Worm (Caenorhabditis elegans) whole organism, L1 larva: ENCODE data around the gene C16C10.13.

ENCODE experiments used
- ama-1 ChIP-seq: fragments of 150-350 bp; optimal IDR thresholded peaks from 2 replicates; lab custom pipeline; 2014
- blmp-1 ChIP-seq: fragments of 150-350 bp; optimal IDR thresholded peaks from 2 replicates; lab custom pipeline; 2014; ENCODE audit warnings: missing biosample characterization, missing genetic modification characterization
- ceh-63 ChIP-seq: fragments of 200-800 bp; sonication (Bioruptor generic); optimal IDR thresholded peaks from 2 replicates; lab custom pipeline; 2018; ENCODE audit warnings: mild to moderate bottlenecking, missing genetic modification characterization, missing compliant biosample characterization
- lir-3 ChIP-seq: sonication (generic microtip); optimal IDR thresholded peaks from 2 replicates; lab custom pipeline; 2016; ENCODE audit warnings: mild to moderate bottlenecking, missing genetic modification characterization, moderate library complexity, missing compliant biosample characterization; ENCODE audit not compliant: poor library complexity
- pax-3 ChIP-seq: fragments of 200-800 bp; sonication (Bioruptor generic); optimal IDR thresholded peaks from 2 replicates; lab custom pipeline; 2018; ENCODE audit warnings: mild to moderate bottlenecking, missing genetic modification characterization, moderate library complexity, missing compliant biosample characterization
- tbx-2 ChIP-seq: sonication (generic microtip); optimal IDR thresholded peaks from 2 replicates; lab custom pipeline; 2016; ENCODE audit warnings: missing genetic modification characterization, missing compliant biosample characterization

- TF ChIP-seq pax-3 = no peak
- no peak for TF ChIP-seq ama-1 (lab: Kevin White, UChicago)
- TF ChIP-seq tbx-2 = no peak
- TF ChIP-seq ceh-63 (GFP tag; lab: Kevin White, UChicago) = no peak
- TF ChIP-seq blmp-1 (tag; lab: Kevin White, UChicago) = no peak
- TF ChIP-seq lir-3 (tag; lab: Kevin White, UChicago) = no peak
These were observed 32.9 kb downstream of the C16C10.13 start, which contains the start of gene phlp-2 for ce11 chrIII:4209188-4209587.
